Worm (Caenorhabditis elegans) whole organism, midembryonic: ENCODE measurements around the gene fbxa-152.

Source experiments
- klf-2 ChIP-seq: fragments of 200-800 bp; sonication (Bioruptor generic); conservative IDR thresholded peaks from 2 replicates; pipeline ENCODE4 v1.3.6; 2022; ENCODE audit warnings: missing genetic modification reagents, missing genetic modification characterization, missing compliant biosample characterization
- ref-1 ChIP-seq: fragments of 200-800 bp; sonication (Bioruptor generic); conservative IDR thresholded peaks from 2 replicates; pipeline ENCODE4 v1.3.6; 2022; ENCODE audit warnings: missing genetic modification reagents, missing genetic modification characterization, missing compliant biosample characterization

DNA sequence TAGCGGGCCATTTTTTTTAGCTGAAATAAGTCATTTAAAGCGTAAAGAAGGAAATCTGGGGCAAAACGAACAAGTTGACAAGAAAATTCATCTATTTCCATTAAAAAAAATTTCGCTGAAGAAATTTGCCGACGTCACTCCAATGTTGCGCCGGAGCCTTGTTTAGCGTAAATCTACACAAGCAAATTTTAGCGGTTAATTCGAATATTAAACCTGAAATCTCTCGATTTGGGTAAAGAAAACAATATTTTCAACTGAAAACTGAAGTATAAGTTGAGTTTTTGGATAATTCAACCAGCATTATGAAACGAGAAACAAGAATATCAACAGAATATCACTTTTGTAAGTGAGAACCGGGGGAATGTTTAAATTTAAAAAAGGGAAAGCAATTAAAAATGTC lies 23.8 kb downstream of the fbxa-152 start, which contains the start of gene F28F8.9:
- TF ChIP-seq ref-1 (GFP tag; lab: Robert Waterston, UW) (no peak), klf-2 (GFP tag; lab: Robert Waterston, UW) (no peak)
